Fruit fly (Drosophila melanogaster) whole organism, embryonic: ENCODE results near the gene Cyp4ac1.

Experiments
- Abd-B ChIP-seq: fragments of 200-800 bp; sonication (Bioruptor generic); optimal IDR thresholded peaks from 2 replicates; lab custom pipeline; 2018; ENCODE audit warnings: missing biosample characterization, mild to moderate bottlenecking, missing genetic modification characterization, moderate library complexity
- Atf6 ChIP-seq: fragments of 200-800 bp; sonication (Bioruptor generic); IDR thresholded peaks from 2 replicates; pipeline ENCODE4 v1.3.6; 2022; ENCODE audit warnings: missing biosample characterization, missing genetic modification characterization
- B-H1 ChIP-seq: fragments of 200-800 bp; sonication (Bioruptor generic); IDR thresholded peaks from 3 replicates; pipeline ENCODE4 v1.3.6; 2022; ENCODE audit warnings: missing biosample characterization, missing genetic modification characterization
- C15 ChIP-seq: fragments of 200-800 bp; sonication (Bioruptor generic); IDR thresholded peaks from 3 replicates; pipeline ENCODE4 v1.3.6; 2022; ENCODE audit warnings: missing biosample characterization, missing genetic modification characterization
- CG10321 ChIP-seq: fragments of 200-800 bp; sonication (Bioruptor generic); IDR thresholded peaks from 2 replicates; pipeline ENCODE4 v1.3.6; 2022; ENCODE audit warnings: missing biosample characterization, missing genetic modification characterization
- CG10543 ChIP-seq: fragments of 200-800 bp; sonication (Bioruptor generic); optimal IDR thresholded peaks from 3 replicates; lab custom pipeline; 2017; ENCODE audit warnings: missing biosample characterization, mild to moderate bottlenecking, missing genetic modification characterization, moderate library complexity
- CG11398 ChIP-seq: fragments of 200-800 bp; sonication (Bioruptor generic); optimal IDR thresholded peaks from 2 replicates; lab custom pipeline; 2016; ENCODE audit warnings: missing biosample characterization, missing genetic modification characterization
- CG12391 ChIP-seq: fragments of 200-800 bp; sonication (Bioruptor generic); optimal IDR thresholded peaks from 3 replicates; lab custom pipeline; 2018; ENCODE audit warnings: missing biosample characterization, mild to moderate bottlenecking, missing genetic modification characterization, moderate library complexity
- CG13775 ChIP-seq: fragments of 200-800 bp; sonication (Bioruptor generic); optimal IDR thresholded peaks from 3 replicates; lab custom pipeline; 2017; ENCODE audit warnings: missing biosample characterization, mild to moderate bottlenecking, missing genetic modification characterization
- CG15011 ChIP-seq: fragments of 200-800 bp; sonication (Bioruptor generic); optimal IDR thresholded peaks from 3 replicates; lab custom pipeline; 2018; ENCODE audit warnings: missing biosample characterization, mild to moderate bottlenecking, missing genetic modification characterization
- CG1792 ChIP-seq: fragments of 200-800 bp; sonication (Bioruptor generic); optimal IDR thresholded peaks from 2 replicates; lab custom pipeline; 2016; ENCODE audit warnings: missing biosample characterization, missing genetic modification characterization
- CG2129 ChIP-seq: fragments of 200-800 bp; sonication (Bioruptor generic); IDR thresholded peaks from 2 replicates; pipeline ENCODE4 v1.3.6; 2022; ENCODE audit warnings: missing biosample characterization, missing genetic modification characterization; ENCODE audit not compliant: partially characterized antibody
- CG4854 ChIP-seq: fragments of 200-800 bp; sonication (Bioruptor generic); optimal IDR thresholded peaks from 2 replicates; lab custom pipeline; 2016; ENCODE audit warnings: missing biosample characterization, missing genetic modification characterization, inconsistent platforms
- CG9609 ChIP-seq: fragments of 200-800 bp; sonication (Bioruptor generic); optimal IDR thresholded peaks from 3 replicates; lab custom pipeline; 2016; ENCODE audit warnings: missing biosample characterization, missing genetic modification characterization
- CHES-1-like ChIP-seq: fragments of 200-800 bp; sonication (Bioruptor generic); optimal IDR thresholded peaks from 2 replicates; lab custom pipeline; 2016; ENCODE audit warnings: missing biosample characterization, missing genetic modification characterization
- Chrac-16 ChIP-seq: fragments of 200-800 bp; sonication (Bioruptor generic); optimal IDR thresholded peaks from 3 replicates; lab custom pipeline; 2016; ENCODE audit warnings: missing biosample characterization, missing genetic modification characterization
- CoRest ChIP-seq: fragments of 200-800 bp; sonication (Bioruptor generic); optimal IDR thresholded peaks from 3 replicates; lab custom pipeline; 2018; ENCODE audit warnings: missing biosample characterization, mild to moderate bottlenecking, missing genetic modification characterization, moderate library complexity
- Dip2 ChIP-seq: fragments of 200-800 bp; sonication (Bioruptor generic); IDR thresholded peaks from 2 replicates; pipeline ENCODE4 v1.3.6; 2022; ENCODE audit warnings: missing biosample characterization, missing genetic modification characterization
- Drgx ChIP-seq: fragments of 200-800 bp; sonication (Bioruptor generic); IDR thresholded peaks from 2 replicates; pipeline ENCODE4 v1.3.6; 2022; ENCODE audit warnings: missing biosample characterization, missing genetic modification characterization
- Ets65A ChIP-seq: fragments of 200-800 bp; sonication (Bioruptor generic); peaks from one replicate; lab custom pipeline; 2016; ENCODE audit warnings: missing biosample characterization, missing genetic modification characterization
- HLH3B ChIP-seq: fragments of 200-800 bp; sonication (Bioruptor generic); IDR thresholded peaks from 2 replicates; pipeline ENCODE4 v1.3.6; 2022; ENCODE audit warnings: missing biosample characterization, missing genetic modification characterization
- Hmx ChIP-seq: fragments of 200-800 bp; sonication (Bioruptor generic); optimal IDR thresholded peaks from 2 replicates; lab custom pipeline; 2016; ENCODE audit warnings: missing biosample characterization, missing genetic modification characterization
- Myb ChIP-seq: fragments of 200-800 bp; sonication (Bioruptor generic); optimal IDR thresholded peaks from 2 replicates; lab custom pipeline; 2016; ENCODE audit warnings: missing biosample characterization, missing genetic modification characterization
- Optix ChIP-seq: fragments of 200-800 bp; sonication (Bioruptor generic); IDR thresholded peaks from 3 replicates; pipeline ENCODE4 v1.3.6; 2022; ENCODE audit warnings: missing biosample characterization, missing genetic modification characterization
- PHDP ChIP-seq: fragments of 200-800 bp; sonication (Bioruptor generic); optimal IDR thresholded peaks from 3 replicates; lab custom pipeline; 2018; ENCODE audit warnings: missing biosample characterization, mild to moderate bottlenecking, missing genetic modification characterization, moderate library complexity
- Pdp1 ChIP-seq, 2 experiments: fragments of 200-800 bp; sonication (Bioruptor generic); optimal IDR thresholded peaks; 3 replicates each; lab custom pipeline; 2016; ENCODE audit warnings: missing biosample characterization in 2 of 2, missing genetic modification characterization in 2 of 2, mild to moderate bottlenecking in 1 of 2, moderate library complexity in 1 of 2
- Scr ChIP-seq: fragments of 200-800 bp; sonication (Bioruptor generic); IDR thresholded peaks from 2 replicates; pipeline ENCODE4 v1.3.6; 2022; ENCODE audit warnings: missing biosample characterization, missing genetic modification characterization; ENCODE audit not compliant: partially characterized antibody
- Stat92E ChIP-seq, 3 experiments: fragments of >200 bp in 2 of 3; fragments of 200-800 bp in 1 of 3; sonication (Bioruptor generic) in 1 of 3; optimal IDR thresholded peaks; 2 replicates each; lab custom pipeline; 2017 to 2019; ENCODE audit warnings: missing biosample characterization in 3 of 3, missing genetic modification characterization in 3 of 3, mild to moderate bottlenecking in 1 of 3, moderate library complexity in 1 of 3
- Vsx1 ChIP-seq: fragments of 200-800 bp; sonication (Bioruptor generic); optimal IDR thresholded peaks from 2 replicates; lab custom pipeline; 2017; ENCODE audit warnings: missing biosample characterization, mild to moderate bottlenecking, missing genetic modification characterization, missing genetic modification reagents
- Xbp1 ChIP-seq: fragments of 200-800 bp; sonication (Bioruptor generic); optimal IDR thresholded peaks from 3 replicates; lab custom pipeline; 2016; ENCODE audit warnings: missing biosample characterization, mild to moderate bottlenecking, missing genetic modification characterization
- ash1 ChIP-seq: fragments of 200-800 bp; sonication (Bioruptor generic); optimal IDR thresholded peaks from 2 replicates; lab custom pipeline; 2018; ENCODE audit warnings: missing biosample characterization, mild to moderate bottlenecking, missing genetic modification characterization
- bab2 ChIP-seq: fragments of 200-800 bp; sonication (Bioruptor generic); optimal IDR thresholded peaks from 2 replicates; lab custom pipeline; 2016; ENCODE audit warnings: missing biosample characterization, missing genetic modification characterization
- croc ChIP-seq: fragments of 200-800 bp; sonication (Bioruptor generic); conservative IDR thresholded peaks from 3 replicates; pipeline ENCODE4 v1.3.6; 2022; ENCODE audit warnings: missing biosample characterization, missing genetic modification characterization
- gcm ChIP-seq: fragments of 200-800 bp; sonication (Bioruptor generic); optimal IDR thresholded peaks from 2 replicates; lab custom pipeline; 2019; ENCODE audit warnings: missing biosample characterization, mild to moderate bottlenecking, missing genetic modification characterization, moderate library complexity
- gsb ChIP-seq: fragments of 200-800 bp; sonication (Bioruptor generic); IDR thresholded peaks from 2 replicates; pipeline ENCODE4 v1.3.6; 2022; ENCODE audit warnings: missing biosample characterization, missing genetic modification characterization
- hkb ChIP-seq, 2 experiments: fragments of 200-800 bp in 1 of 2; fragments of >200 bp in 1 of 2; sonication (Bioruptor generic) in 1 of 2; IDR thresholded peaks in 1 of 2; optimal IDR thresholded peaks in 1 of 2; 2 replicates each; pipeline versions ENCODE4 v1.3.6 to Lab custom; 2017 to 2022; ENCODE audit warnings: missing biosample characterization in 1 of 2, missing genetic modification characterization in 1 of 2
- kah ChIP-seq: fragments of 200-800 bp; sonication (Bioruptor generic); optimal IDR thresholded peaks from 2 replicates; lab custom pipeline; 2018; ENCODE audit warnings: missing biosample characterization, mild to moderate bottlenecking, missing genetic modification characterization
- lov ChIP-seq, 2 experiments: fragments of 200-800 bp in 1 of 2; fragments of >200 bp in 1 of 2; sonication (Bioruptor generic) in 1 of 2; IDR thresholded peaks in 1 of 2; optimal IDR thresholded peaks in 1 of 2; 2 replicates in 1 of 2; 3 replicates in 1 of 2; pipeline versions ENCODE4 v1.3.6 to Lab custom; 2017 to 2022; ENCODE audit warnings: missing biosample characterization in 1 of 2, missing genetic modification characterization in 1 of 2
- maf-S ChIP-seq: fragments of 200-800 bp; sonication (Bioruptor generic); optimal IDR thresholded peaks from 2 replicates; lab custom pipeline; 2016; ENCODE audit warnings: missing biosample characterization, missing genetic modification characterization
- nerfin-2 ChIP-seq: fragments of 200-800 bp; sonication (Bioruptor generic); IDR thresholded peaks from 2 replicates; pipeline ENCODE4 v1.3.6; 2022; ENCODE audit warnings: missing biosample characterization, missing genetic modification characterization; ENCODE audit not compliant: partially characterized antibody
- odd ChIP-seq: fragments of 200-800 bp; sonication (Bioruptor generic); optimal IDR thresholded peaks from 2 replicates; lab custom pipeline; 2017; ENCODE audit warnings: missing biosample characterization, mild to moderate bottlenecking, missing genetic modification characterization
- schlank ChIP-seq: fragments of 200-800 bp; sonication (Bioruptor generic); optimal IDR thresholded peaks from 2 replicates; lab custom pipeline; 2018; ENCODE audit warnings: missing biosample characterization, mild to moderate bottlenecking, missing genetic modification characterization
- sima ChIP-seq: fragments of 200-800 bp; sonication (Bioruptor generic); optimal IDR thresholded peaks from 2 replicates; lab custom pipeline; 2016; ENCODE audit warnings: missing biosample characterization, missing genetic modification characterization
- sna ChIP-seq: fragments of 200-800 bp; sonication (Bioruptor generic); IDR thresholded peaks from 2 replicates; pipeline ENCODE4 v1.3.6; 2022; ENCODE audit warnings: missing biosample characterization, missing genetic modification characterization; ENCODE audit not compliant: partially characterized antibody
- sqz ChIP-seq: fragments of 200-800 bp; sonication (Bioruptor generic); optimal IDR thresholded peaks from 3 replicates; lab custom pipeline; 2018; ENCODE audit warnings: missing biosample characterization, mild to moderate bottlenecking, missing genetic modification characterization
- sug ChIP-seq: fragments of 200-800 bp; optimal IDR thresholded peaks from 2 replicates; lab custom pipeline; 2019; ENCODE audit warnings: missing biosample characterization, mild to moderate bottlenecking, missing genetic modification characterization, moderate library complexity
- usp ChIP-seq: fragments of >200 bp; optimal IDR thresholded peaks from 2 replicates; lab custom pipeline; 2017; ENCODE audit warnings: missing biosample characterization, missing genetic modification characterization
- zfh2 ChIP-seq: fragments of 200-800 bp; sonication (Bioruptor generic); optimal IDR thresholded peaks from 2 replicates; lab custom pipeline; 2016; ENCODE audit warnings: missing biosample characterization, missing genetic modification characterization

Cyp4ac1 gene

dm6 chr2L:5278309-5279130 is 14.7 kb downstream of the Cyp4ac1 start, which contains the start of the genes Nin and Bub1 (continued):
- TF ChIP-seq sqz (GFP tag; lab: Kevin White, UChicago): no peak
- no peak for TF ChIP-seq Drgx (GFP tag; lab: Robert Waterston, UW)
- TF ChIP-seq Abd-B (GFP tag; lab: Kevin White, UChicago): peak; percentile 44
- no peak for TF ChIP-seq CG4854 (GFP tag; lab: Kevin White, UChicago)
- no peak for TF ChIP-seq kah (GFP tag; lab: Kevin White, UChicago)
- no peak for TF ChIP-seq schlank (tag; lab: Kevin White, UChicago)
- TF ChIP-seq Optix (GFP tag; lab: Robert Waterston, UW): no peak
- TF ChIP-seq CG1792 (GFP tag; lab: Kevin White, UChicago): no peak
- no peak for TF ChIP-seq Atf6
- no peak for TF ChIP-seq hkb (optimal IDR thresholded peaks at IDR 0.05; lab: Kevin White, UChicago)
- TF ChIP-seq hkb (GFP tag; IDR thresholded peaks at IDR 0.05; lab: Robert Waterston, UW): no peak
- peak; percentile 60 for TF ChIP-seq sna (GFP tag; lab: Robert Waterston, UW)
- TF ChIP-seq CG15011 (GFP tag; lab: Kevin White, UChicago): no peak
- TF ChIP-seq CoRest (tag; lab: Kevin White, UChicago): peak; percentile 56
- no peak for TF ChIP-seq CG10321 (GFP tag; lab: Robert Waterston, UW)
- peak; percentile 7 for TF ChIP-seq CG10543 (GFP tag; lab: Kevin White, UChicago)
- peak; percentile 18 for TF ChIP-seq sug
- peak; percentile 72 for TF ChIP-seq nerfin-2
- no peak for TF ChIP-seq lov (optimal IDR thresholded peaks at IDR 0.05; lab: Kevin White, UChicago)
- no peak for TF ChIP-seq lov (GFP tag; IDR thresholded peaks at IDR 0.05; lab: Robert Waterston, UW)
- no peak for TF ChIP-seq Stat92E (GFP tag; optimal IDR thresholded peaks at IDR 0.05; lab: Kevin White, UChicago)
- TF ChIP-seq C15 (GFP tag; lab: Robert Waterston, UW): no peak
- TF ChIP-seq odd (GFP tag; lab: Kevin White, UChicago): no peak
- TF ChIP-seq CG12391 (tag; lab: Kevin White, UChicago): peak; percentile 46
- no peak for TF ChIP-seq gcm
- TF ChIP-seq CG13775 (GFP tag; lab: Kevin White, UChicago): peak; percentile 37
- TF ChIP-seq Pdp1 (GFP tag; optimal IDR thresholded peaks at IDR 0.05; lab: Kevin White, UChicago): peak in 1 of 2 experiments; percentile 53
- peak; percentile 90 for TF ChIP-seq Scr (GFP tag; lab: Robert Waterston, UW)
- TF ChIP-seq CG11398 (GFP tag; lab: Kevin White, UChicago): no peak
- TF ChIP-seq Myb (GFP tag; lab: Kevin White, UChicago): peak; percentile 16
- no peak for TF ChIP-seq PHDP
- no peak for TF ChIP-seq gsb (GFP tag; lab: Robert Waterston, UW)
- TF ChIP-seq B-H1 (GFP tag; lab: Robert Waterston, UW): no peak
- TF ChIP-seq Chrac-16: peak; percentile 14
- no peak for TF ChIP-seq CHES-1-like (GFP tag; lab: Kevin White, UChicago)
- no peak for TF ChIP-seq Dip2 (GFP tag; lab: Robert Waterston, UW)
- no peak for TF ChIP-seq maf-S
- TF ChIP-seq bab2 (GFP tag; lab: Kevin White, UChicago): no peak
- no peak for TF ChIP-seq sima (GFP tag; lab: Kevin White, UChicago)
- TF ChIP-seq Hmx (GFP tag; lab: Kevin White, UChicago): no peak
- TF ChIP-seq Xbp1 (GFP tag; lab: Kevin White, UChicago): peak; percentile 52
- TF ChIP-seq ash1 (GFP tag; lab: Kevin White, UChicago): no peak
- TF ChIP-seq Vsx1 (GFP tag; lab: Kevin White, UChicago): no peak
- TF ChIP-seq Ets65A: peak; percentile 86
- peak; percentile 64; the same call in 1 of the 2 replicates for TF ChIP-seq CG2129 (GFP tag; lab: Robert Waterston, UW)
- TF ChIP-seq HLH3B (GFP tag; lab: Robert Waterston, UW): no peak
- no peak for TF ChIP-seq CG9609 (GFP tag; lab: Kevin White, UChicago)
- TF ChIP-seq usp (GFP tag; lab: Kevin White, UChicago): no peak
- TF ChIP-seq croc (GFP tag; lab: Robert Waterston, UW): no peak
- peak; percentile 27 for TF ChIP-seq zfh2
